Worm (Caenorhabditis elegans) whole organism, young adult: ENCODE results near the gene hsb-1.

Experiments
- B0019.2 ChIP-seq: fragments of 200-800 bp; sonication (Bioruptor generic); conservative IDR thresholded peaks from 2 replicates; pipeline ENCODE4 v1.3.6; 2022; ENCODE audit warnings: missing genetic modification reagents, missing genetic modification characterization, missing compliant biosample characterization
- D2030.7 ChIP-seq: fragments of 200-800 bp; sonication (Bioruptor generic); IDR thresholded peaks from 2 replicates; pipeline ENCODE4 v1.3.6; 2022; ENCODE audit warnings: missing genetic modification reagents, missing genetic modification characterization, missing compliant biosample characterization
- F22D6.2 ChIP-seq: sonication (generic microtip); optimal IDR thresholded peaks from 2 replicates; lab custom pipeline; 2016; ENCODE audit warnings: mild to moderate bottlenecking, missing genetic modification characterization, missing compliant biosample characterization
- F23B12.7 ChIP-seq: sonication (generic microtip); optimal IDR thresholded peaks from 2 replicates; lab custom pipeline; 2017; ENCODE audit warnings: missing genetic modification characterization, mild to moderate bottlenecking, missing compliant biosample characterization, antibody characterized with exemption, moderate library complexity; ENCODE audit not compliant: insufficient read depth
- F33H1.4 ChIP-seq: fragments of 200-800 bp; sonication (Bioruptor generic); IDR thresholded peaks from 2 replicates; pipeline ENCODE4 v1.3.6; 2022; ENCODE audit warnings: missing genetic modification reagents, missing genetic modification characterization, missing compliant biosample characterization
- F49E8.2 ChIP-seq: sonication (generic microtip); optimal IDR thresholded peaks from 3 replicates; lab custom pipeline; 2017; ENCODE audit warnings: missing genetic modification characterization, mild to moderate bottlenecking, missing compliant biosample characterization, antibody characterized with exemption, moderate library complexity; ENCODE audit not compliant: insufficient read depth
- F52B5.7 ChIP-seq: sonication (generic microtip); optimal IDR thresholded peaks from 2 replicates; lab custom pipeline; 2016; ENCODE audit warnings: mild to moderate bottlenecking, missing genetic modification characterization, missing compliant biosample characterization
- F57A8.1 ChIP-seq: fragments of 200-800 bp; sonication (Bioruptor generic); optimal IDR thresholded peaks from 2 replicates; lab custom pipeline; 2018; ENCODE audit warnings: mild to moderate bottlenecking, missing genetic modification characterization, moderate library complexity, missing compliant biosample characterization
- K11D2.4 ChIP-seq: fragments of 200-800 bp; sonication (Bioruptor generic); IDR thresholded peaks from 2 replicates; pipeline ENCODE4 v1.3.6; 2022; ENCODE audit warnings: missing genetic modification reagents, missing genetic modification characterization, missing compliant biosample characterization
- Y53F4B.3 ChIP-seq: fragments of 200-800 bp; sonication (Bioruptor generic); IDR thresholded peaks from 2 replicates; pipeline ENCODE4 v1.3.6; 2022; ENCODE audit warnings: missing genetic modification reagents, missing genetic modification characterization, missing compliant biosample characterization
- ama-1 ChIP-seq, 3 experiments: fragments of 150-350 bp in 1 of 3; sonication (generic microtip) in 2 of 3; optimal IDR thresholded peaks; 2 replicates each; lab custom pipeline; 2014 to 2018; ENCODE audit warnings: missing biosample characterization in 2 of 3, missing genetic modification characterization in 2 of 3, missing genetic modification reagents in 2 of 3
- attf-3 ChIP-seq: fragments of 200-800 bp; sonication (Bioruptor generic); conservative IDR thresholded peaks from 2 replicates; pipeline ENCODE4 v1.3.6; 2022; ENCODE audit warnings: missing genetic modification reagents, missing genetic modification characterization, missing compliant biosample characterization
- ccch-3 ChIP-seq: fragments of 200-800 bp; sonication (Bioruptor generic); optimal IDR thresholded peaks from 2 replicates; lab custom pipeline; 2018; ENCODE audit warnings: mild to moderate bottlenecking, missing genetic modification characterization, missing compliant biosample characterization
- ceh-58 ChIP-seq: fragments of 200-800 bp; sonication (Bioruptor generic); IDR thresholded peaks from 2 replicates; pipeline ENCODE4 v1.3.6; 2022; ENCODE audit warnings: missing genetic modification characterization, missing compliant biosample characterization
- ceh-79 ChIP-seq: sonication (generic microtip); optimal IDR thresholded peaks from 2 replicates; lab custom pipeline; 2017; ENCODE audit warnings: mild to moderate bottlenecking, missing genetic modification characterization, missing compliant biosample characterization
- chd-7 ChIP-seq: sonication (generic microtip); optimal IDR thresholded peaks from 2 replicates; lab custom pipeline; 2016; ENCODE audit warnings: mild to moderate bottlenecking, missing genetic modification characterization, moderate library complexity, missing compliant biosample characterization
- die-1 ChIP-seq: sonication (generic microtip); optimal IDR thresholded peaks from 2 replicates; lab custom pipeline; 2016; ENCODE audit warnings: missing genotype, mild to moderate bottlenecking, missing genetic modification characterization, missing compliant biosample characterization
- dox-1 ChIP-seq: fragments of 200-800 bp; sonication (Bioruptor generic); IDR thresholded peaks from 2 replicates; pipeline ENCODE4 v1.3.6; 2022; ENCODE audit warnings: missing genetic modification reagents, missing genetic modification characterization, missing compliant biosample characterization
- dpl-1 ChIP-seq: fragments of 150-350 bp; optimal IDR thresholded peaks from 2 replicates; lab custom pipeline; 2014; ENCODE audit warnings: missing biosample characterization, missing genetic modification reagents, missing genetic modification characterization
- ets-4 ChIP-seq: fragments of 200-800 bp; sonication (Bioruptor generic); optimal IDR thresholded peaks from 2 replicates; lab custom pipeline; 2018; ENCODE audit warnings: mild to moderate bottlenecking, missing genetic modification characterization, missing compliant biosample characterization
- fkh-3 ChIP-seq: sonication (generic microtip); optimal IDR thresholded peaks from 2 replicates; lab custom pipeline; 2016; ENCODE audit warnings: mild to moderate bottlenecking, missing genetic modification characterization, missing compliant biosample characterization
- him-1 ChIP-seq: sonication (generic microtip); optimal IDR thresholded peaks from 2 replicates; lab custom pipeline; 2016; ENCODE audit warnings: missing genotype, missing genetic modification reagents, missing genetic modification characterization, missing compliant biosample characterization
- hmg-1.2 ChIP-seq: fragments of 200-800 bp; sonication (Bioruptor generic); IDR thresholded peaks from 2 replicates; pipeline ENCODE4 v1.3.6; 2022; ENCODE audit warnings: missing genetic modification reagents, missing genetic modification characterization, missing compliant biosample characterization
- hmg-20 ChIP-seq: fragments of 200-800 bp; sonication (Bioruptor generic); IDR thresholded peaks from 2 replicates; pipeline ENCODE4 v1.3.6; 2022; ENCODE audit warnings: missing genetic modification reagents, missing genetic modification characterization, missing compliant biosample characterization
- hrde-1 ChIP-seq: sonication (generic microtip); optimal IDR thresholded peaks from 2 replicates; lab custom pipeline; 2016; ENCODE audit warnings: missing genetic modification characterization, mild to moderate bottlenecking, missing compliant biosample characterization, moderate library complexity, missing genotype, missing genetic modification reagents, borderline replicate concordance
- hsf-1 ChIP-seq: fragments of 200-800 bp; sonication (Bioruptor generic); IDR thresholded peaks from 2 replicates; pipeline ENCODE4 v1.3.6; 2022; ENCODE audit warnings: missing genetic modification reagents, missing genetic modification characterization, missing compliant biosample characterization
- let-526 ChIP-seq: fragments of 200-800 bp; sonication (Bioruptor generic); IDR thresholded peaks from 2 replicates; pipeline ENCODE4 v1.3.6; 2022; ENCODE audit warnings: missing genetic modification reagents, missing genetic modification characterization, missing compliant biosample characterization
- lin-35 ChIP-seq, 3 experiments: fragments of 150-350 bp in 2 of 3; sonication (generic microtip) in 1 of 3; optimal IDR thresholded peaks; 2 replicates each; lab custom pipeline; 2014 to 2018; ENCODE audit warnings: missing biosample characterization in 3 of 3, missing genetic modification characterization in 3 of 3, missing genetic modification reagents in 3 of 3
- madf-6 ChIP-seq: fragments of 200-800 bp; sonication (Bioruptor generic); IDR thresholded peaks from 2 replicates; pipeline ENCODE4 v1.3.6; 2022; ENCODE audit warnings: missing genetic modification reagents, missing genetic modification characterization, missing compliant biosample characterization
- mcd-1 ChIP-seq: fragments of 200-800 bp; sonication (Bioruptor generic); IDR thresholded peaks from 2 replicates; pipeline ENCODE4 v1.3.6; 2022; ENCODE audit warnings: missing genetic modification reagents, missing genetic modification characterization, missing compliant biosample characterization
- mes-4 ChIP-seq: sonication (generic microtip); optimal IDR thresholded peaks from 2 replicates; lab custom pipeline; 2016; ENCODE audit warnings: missing genotype, missing genetic modification characterization, missing compliant biosample characterization
- nfyb-1 ChIP-seq: fragments of 200-800 bp; sonication (Bioruptor generic); IDR thresholded peaks from 2 replicates; pipeline ENCODE4 v1.3.6; 2022; ENCODE audit warnings: missing genetic modification reagents, missing genetic modification characterization, missing compliant biosample characterization
- repo-1 ChIP-seq: sonication (generic microtip); optimal IDR thresholded peaks from 2 replicates; lab custom pipeline; 2017; ENCODE audit warnings: mild to moderate bottlenecking, missing genetic modification characterization, missing compliant biosample characterization
- snpc-1.3 ChIP-seq: sonication (generic microtip); optimal IDR thresholded peaks from 2 replicates; lab custom pipeline; 2017; ENCODE audit warnings: missing genetic modification characterization, mild to moderate bottlenecking, missing compliant biosample characterization, antibody characterized with exemption, moderate library complexity, missing genotype, missing genetic modification reagents; ENCODE audit not compliant: insufficient read depth
- snpc-4 ChIP-seq, 5 experiments: fragments of 150-350 bp in 1 of 5; sonication (generic microtip) in 4 of 5; optimal IDR thresholded peaks; 2 replicates each; lab custom pipeline; 2014 to 2018; ENCODE audit warnings: missing genetic modification characterization in 5 of 5, missing biosample characterization in 3 of 5, antibody characterized with exemption in 2 of 5, mild to moderate bottlenecking in 2 of 5, missing compliant biosample characterization in 2 of 5, missing genotype in 2 of 5, moderate library complexity in 2 of 5, missing genetic modification reagents in 1 of 5
- somi-1 ChIP-seq: fragments of 200-800 bp; sonication (Bioruptor generic); optimal IDR thresholded peaks from 2 replicates; lab custom pipeline; 2018; ENCODE audit warnings: mild to moderate bottlenecking, missing genetic modification characterization, missing compliant biosample characterization
- sptf-2 ChIP-seq: fragments of 200-800 bp; sonication (Bioruptor generic); optimal IDR thresholded peaks from 2 replicates; lab custom pipeline; 2018; ENCODE audit warnings: mild to moderate bottlenecking, missing genetic modification characterization, missing compliant biosample characterization
- tbx-9 ChIP-seq: sonication (generic microtip); optimal IDR thresholded peaks from 2 replicates; lab custom pipeline; 2016; ENCODE audit warnings: borderline replicate concordance, missing genetic modification characterization, inconsistent platforms, missing compliant biosample characterization
- unc-62 ChIP-seq: fragments of 150-350 bp; optimal IDR thresholded peaks from 2 replicates; lab custom pipeline; 2014; ENCODE audit warnings: missing biosample characterization, missing genetic modification reagents, missing genetic modification characterization
- zfh-2 ChIP-seq: fragments of 200-800 bp; sonication (Bioruptor generic); conservative IDR thresholded peaks from 2 replicates; pipeline ENCODE4 v1.3.6; 2022; ENCODE audit warnings: missing genetic modification reagents, missing genetic modification characterization, missing compliant biosample characterization
- ztf-26 ChIP-seq: sonication (generic microtip); optimal IDR thresholded peaks from 2 replicates; lab custom pipeline; 2017; ENCODE audit warnings: missing genetic modification characterization, missing compliant biosample characterization
- ztf-28 ChIP-seq: fragments of 200-800 bp; sonication (Bioruptor generic); IDR thresholded peaks from 2 replicates; pipeline ENCODE4 v1.3.6; 2022; ENCODE audit warnings: missing genetic modification reagents, missing genetic modification characterization, missing compliant biosample characterization
- ztf-6 ChIP-seq: fragments of 200-800 bp; sonication (Bioruptor generic); IDR thresholded peaks from 2 replicates; pipeline ENCODE4 v1.3.6; 2022; ENCODE audit warnings: missing genetic modification reagents, missing genetic modification characterization, missing compliant biosample characterization

Gene hsb-1

DNA sequence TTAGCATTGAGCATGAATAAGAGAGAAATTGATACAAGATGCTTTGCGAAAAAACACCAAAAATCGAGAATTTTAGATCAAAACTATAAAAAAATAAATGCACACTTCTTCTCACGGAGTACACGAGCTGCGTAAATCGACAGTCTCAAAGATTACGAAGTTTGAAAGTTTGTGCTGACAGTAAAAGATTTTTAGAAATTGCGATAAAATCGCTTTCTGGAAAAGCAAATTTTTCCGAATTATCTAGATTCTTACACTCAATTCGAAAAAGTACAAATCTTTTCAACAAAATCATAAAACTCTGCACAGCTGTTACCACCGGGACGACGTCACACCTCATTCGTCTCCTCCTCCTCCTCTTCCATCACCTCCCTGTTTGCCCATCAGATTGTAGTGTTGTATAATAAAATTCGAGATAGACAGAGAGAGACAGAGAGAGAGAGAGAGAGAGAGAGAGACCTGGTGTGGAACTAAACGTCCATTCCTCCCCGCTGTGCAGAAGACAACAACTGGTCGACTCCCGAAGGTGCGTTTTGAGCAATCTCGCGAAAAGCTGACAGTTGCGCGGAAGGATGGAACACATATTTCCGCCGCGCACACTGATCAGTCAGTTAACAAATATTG is 48.2 kb upstream of the hsb-1 start:
- TF ChIP-seq D2030.7 (GFP tag; lab: Robert Waterston, UW) (no peak), zfh-2 (GFP tag; lab: Robert Waterston, UW) (0 out of 2 replicates have a peak, but pooled peaks have one; percentile 35), mcd-1 (GFP tag; lab: Robert Waterston, UW) (0 out of 2 replicates have a peak, but pooled peaks have one; percentile 17)

ce11 chrIV:12614624-12615023 is 47.6 kb upstream of the hsb-1 start, which contains the start of gene efa-6:
TSS of gene efa-6 (minus strand) at chrIV:12614724.
- TF ChIP-seq nfyb-1 = no peak
- TF ChIP-seq ama-1 (optimal IDR thresholded peaks at IDR 0.05; lab: Kevin White, UChicago) = no peak
- no peak for TF ChIP-seq ama-1 (GFP tag; optimal IDR thresholded peaks at IDR 0.05; lab: Kevin White, UChicago)
- no peak for TF ChIP-seq madf-6
- no peak for TF ChIP-seq tbx-9
- TF ChIP-seq dox-1 = no peak
- TF ChIP-seq hmg-1.2 (GFP tag; lab: Robert Waterston, UW) = no peak
- no peak for TF ChIP-seq die-1 (tag; lab: Kevin White, UChicago)
- no peak for TF ChIP-seq ztf-28 (GFP tag; lab: Robert Waterston, UW)
- TF ChIP-seq fkh-3 (tag; lab: Kevin White, UChicago) = no peak
- no peak for TF ChIP-seq ceh-79
- no peak for TF ChIP-seq zfh-2 (GFP tag; lab: Robert Waterston, UW)
- TF ChIP-seq dpl-1 = no peak
- no peak for TF ChIP-seq mes-4 (tag; lab: Kevin White, UChicago)
- TF ChIP-seq B0019.2 (GFP tag; lab: Robert Waterston, UW) = no peak
- TF ChIP-seq ccch-3 (GFP tag; lab: Kevin White, UChicago) = no peak
- no peak for TF ChIP-seq hrde-1 (tag; lab: Kevin White, UChicago)
- TF ChIP-seq repo-1 (tag; lab: Kevin White, UChicago) = no peak

- TF ChIP-seq hsf-1 (GFP tag; lab: Robert Waterston, UW) (no peak), chd-7 (tag; lab: Kevin White, UChicago) (no peak), F49E8.2 (tag; lab: Kevin White, UChicago) (peak; percentile 40), F52B5.7 (tag; lab: Kevin White, UChicago) (no peak), ceh-58 (GFP tag; lab: Robert Waterston, UW) (no peak), snpc-1.3 (peak; percentile 42), somi-1 (GFP tag; lab: Kevin White, UChicago) (no peak), ztf-6 (GFP tag; lab: Robert Waterston, UW) (no peak), ztf-26 (tag; lab: Kevin White, UChicago) (no peak), mes-4 (tag; lab: Kevin White, UChicago) (no peak), let-526 (no peak), Y53F4B.3 (GFP tag; lab: Robert Waterston, UW) (no peak), F23B12.7 (tag; lab: Kevin White, UChicago) (peak; percentile 11), B0019.2 (GFP tag; lab: Robert Waterston, UW) (no peak), ama-1 (optimal IDR thresholded peaks at IDR 0.05; lab: Kevin White, UChicago) (no peak), ama-1 (GFP tag; optimal IDR thresholded peaks at IDR 0.05; lab: Kevin White, UChicago) (no peak), sptf-2 (GFP tag; lab: Kevin White, UChicago) (no peak), F22D6.2 (no peak), him-1 (tag; lab: Kevin White, UChicago) (peak; percentile 39), ets-4 (GFP tag; lab: Kevin White, UChicago) (no peak), K11D2.4 (GFP tag; lab: Robert Waterston, UW) (no peak), F57A8.1 (GFP tag; lab: Kevin White, UChicago) (no peak), F33H1.4 (GFP tag; lab: Robert Waterston, UW) (0 out of 2 replicates have a peak, but pooled peaks have one; percentile 6), attf-3 (GFP tag; lab: Robert Waterston, UW) (no peak), ceh-79 (no peak), lin-35 (GFP tag; optimal IDR thresholded peaks at IDR 0.05; lab: Kevin White, UChicago) (no peak), unc-62 (no peak), hmg-20 (GFP tag; lab: Robert Waterston, UW) (no peak), snpc-4 (GFP tag; optimal IDR thresholded peaks at IDR 0.05; lab: Kevin White, UChicago) (no peak), snpc-4 (tag; optimal IDR thresholded peaks at IDR 0.05; lab: Kevin White, UChicago) (peak in 1 of 4 experiments; percentile 50)
Measured at ce11 chrIV:12605401-12605800, 38.4 kb upstream of the hsb-1 start, which contains the start of gene Y55D9A.2. TSS of gene Y55D9A.2 (minus strand) at chrIV:12605431.
